Worm (Caenorhabditis elegans) whole organism, early embryonic: ENCODE measurements around the gene rfc-3.

Experiments
- B0310.2 ChIP-seq: sonication (generic microtip); optimal IDR thresholded peaks from 2 replicates; lab custom pipeline; 2016; ENCODE audit warnings: mild to moderate bottlenecking, missing genetic modification characterization, missing compliant biosample characterization
- F13C5.2 ChIP-seq: sonication (generic microtip); optimal IDR thresholded peaks from 2 replicates; lab custom pipeline; 2017; ENCODE audit warnings: mild to moderate bottlenecking, missing genetic modification characterization, inconsistent platforms, missing compliant biosample characterization
- aly-1 ChIP-seq: sonication (generic microtip); optimal IDR thresholded peaks from 2 replicates; lab custom pipeline; 2016; ENCODE audit warnings: missing genetic modification characterization, missing compliant biosample characterization
- ama-1 ChIP-seq: fragments of 150-350 bp; optimal IDR thresholded peaks from 2 replicates; lab custom pipeline; 2014
- ceh-13 ChIP-seq: fragments of 200-800 bp; sonication (Bioruptor generic); optimal IDR thresholded peaks from 2 replicates; lab custom pipeline; 2018; ENCODE audit warnings: mild to moderate bottlenecking, missing genetic modification characterization, missing compliant biosample characterization
- ceh-36 ChIP-seq: sonication (generic microtip); optimal IDR thresholded peaks from 2 replicates; lab custom pipeline; 2016; ENCODE audit warnings: missing genetic modification characterization, inconsistent platforms, missing compliant biosample characterization
- ets-7 ChIP-seq: sonication (generic microtip); optimal IDR thresholded peaks from 2 replicates; lab custom pipeline; 2016; ENCODE audit warnings: missing genotype, missing genetic modification characterization, missing compliant biosample characterization
- flt-1 ChIP-seq: fragments of 200-800 bp; sonication (Bioruptor generic); IDR thresholded peaks from 2 replicates; pipeline ENCODE4 v1.3.6; 2022; ENCODE audit warnings: missing genetic modification characterization, missing compliant biosample characterization
- hmbx-1 ChIP-seq: sonication (generic microtip); optimal IDR thresholded peaks from 2 replicates; lab custom pipeline; 2016; ENCODE audit warnings: mild to moderate bottlenecking, missing genetic modification characterization, missing compliant biosample characterization
- hmg-4 ChIP-seq: fragments of 200-800 bp; sonication (Bioruptor generic); optimal IDR thresholded peaks from 2 replicates; lab custom pipeline; 2018; ENCODE audit warnings: mild to moderate bottlenecking, missing genetic modification characterization, missing compliant biosample characterization
- hnd-1 ChIP-seq: sonication (generic microtip); optimal IDR thresholded peaks from 2 replicates; lab custom pipeline; 2016; ENCODE audit warnings: missing genetic modification characterization, missing compliant biosample characterization
- pes-1 ChIP-seq: fragments of 200-800 bp; sonication (Bioruptor generic); IDR thresholded peaks from 2 replicates; pipeline ENCODE4 v1.3.6; 2022; ENCODE audit warnings: missing genetic modification reagents, missing genetic modification characterization, missing compliant biosample characterization
- scrt-1 ChIP-seq: fragments of 200-800 bp; sonication (Bioruptor generic); IDR thresholded peaks from 2 replicates; pipeline ENCODE4 v1.3.6; 2022; ENCODE audit warnings: missing genetic modification characterization, missing compliant biosample characterization
- sea-1 ChIP-seq: fragments of 200-800 bp; sonication (Bioruptor generic); conservative IDR thresholded peaks from 2 replicates; pipeline ENCODE4 v1.3.6; 2022; ENCODE audit warnings: missing genetic modification characterization, missing compliant biosample characterization
- tbx-11 ChIP-seq: fragments of 200-800 bp; sonication (Bioruptor generic); IDR thresholded peaks from 2 replicates; pipeline ENCODE4 v1.3.6; 2022; ENCODE audit warnings: missing genetic modification characterization, missing compliant biosample characterization
- tbx-37 ChIP-seq: fragments of 200-800 bp; sonication (Bioruptor generic); conservative IDR thresholded peaks from 2 replicates; pipeline ENCODE4 v1.3.6; 2022; ENCODE audit warnings: missing genetic modification reagents, missing genetic modification characterization, missing compliant biosample characterization
- tra-4 ChIP-seq: sonication (generic microtip); optimal IDR thresholded peaks from 2 replicates; lab custom pipeline; 2017; ENCODE audit warnings: missing genetic modification characterization, missing compliant biosample characterization

Gene rfc-3

DNA sequence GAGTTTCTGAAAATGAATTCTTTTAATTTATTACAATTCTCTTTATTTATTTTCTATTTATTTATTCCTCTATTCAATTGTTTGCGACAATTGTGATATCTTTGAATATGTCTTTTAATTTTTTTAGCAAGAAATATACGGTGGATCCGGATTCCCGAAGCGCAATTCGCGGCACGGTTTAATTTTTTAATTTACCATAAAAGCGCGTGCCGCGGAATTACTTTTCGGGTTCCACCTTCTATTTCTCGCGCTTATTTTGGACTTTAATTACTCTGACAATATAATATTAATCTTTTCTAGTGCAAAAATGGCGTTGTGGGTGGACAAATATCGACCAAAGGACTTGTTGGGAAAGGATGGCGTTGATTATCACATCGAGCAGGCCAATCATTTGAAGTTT lies at the start of gene rfc-3:
rfc-3 (plus strand) TSS at position 301 of the 400 bp plus-strand sequence.
- peak; percentile 14 for TF ChIP-seq ama-1 (lab: Kevin White, UChicago)
- no peak for TF ChIP-seq sea-1 (GFP tag; lab: Robert Waterston, UW)

DNA sequence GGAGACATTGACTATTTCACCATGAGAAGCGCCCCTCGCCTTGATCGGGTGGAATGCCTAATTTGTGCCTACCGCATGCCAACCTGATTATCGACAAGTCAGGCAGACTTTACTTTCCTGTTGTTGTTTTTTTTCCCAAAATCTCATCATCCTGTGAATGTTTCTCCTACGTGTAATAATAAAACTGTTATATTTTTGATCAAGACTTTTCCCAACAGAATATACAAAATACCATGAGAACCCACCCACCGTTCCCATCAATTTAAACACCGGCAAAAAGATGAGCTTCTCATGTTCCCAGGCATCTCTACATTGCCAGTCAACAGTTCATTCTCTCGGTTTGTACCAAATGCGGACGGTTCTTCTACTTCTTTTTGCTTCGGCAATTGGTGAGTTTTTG lies 48.7 kb upstream of the rfc-3 start, which contains the start of gene scl-9:
scl-9 (plus strand) TSS at position 301 of the 400 bp plus-strand sequence.
- TF ChIP-seq ceh-13 (GFP tag; lab: Kevin White, UChicago), result no peak

ce11 chrIV:13048157-13048556 lies 47.4 kb upstream of the rfc-3 start, which contains the start of gene scl-10:
Gene scl-10 (plus strand): TSS chrIV:13048457.
- no peak for TF ChIP-seq ama-1 (lab: Kevin White, UChicago)
- TF ChIP-seq flt-1, result no peak
- no peak for TF ChIP-seq hmg-4 (GFP tag; lab: Kevin White, UChicago)
- no peak for TF ChIP-seq ceh-13 (GFP tag; lab: Kevin White, UChicago)
- TF ChIP-seq tbx-37 (GFP tag; lab: Robert Waterston, UW), result no peak
- no peak for TF ChIP-seq aly-1 (tag; lab: Kevin White, UChicago)

DNA sequence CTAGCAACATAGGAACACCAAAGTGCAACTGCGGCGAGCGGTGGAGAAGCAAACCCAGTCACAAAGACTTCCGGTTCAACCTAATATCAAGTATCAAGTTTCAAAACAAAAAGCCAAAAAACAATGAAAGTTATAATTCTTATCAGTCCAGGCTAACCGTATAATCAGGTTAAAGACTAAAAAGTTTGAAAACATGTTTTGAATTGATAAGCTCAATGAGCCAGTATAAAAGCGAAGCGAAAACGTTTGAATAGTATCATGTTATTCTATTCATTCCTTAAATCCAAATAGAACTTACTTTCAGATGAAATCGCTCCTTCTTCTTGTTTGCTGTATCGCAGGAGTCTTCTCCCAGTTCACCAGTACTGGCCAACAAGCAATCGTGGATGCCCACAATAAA lies 44.5 kb upstream of the rfc-3 start, which contains the start of gene scl-11:
scl-11 (plus strand) TSS at position 301 of the 400 bp plus-strand sequence.
- no peak for TF ChIP-seq sea-1 (GFP tag; lab: Robert Waterston, UW)
- no peak for TF ChIP-seq F13C5.2 (tag; lab: Kevin White, UChicago)
- TF ChIP-seq ama-1 (lab: Kevin White, UChicago), result no peak
- no peak for TF ChIP-seq aly-1 (tag; lab: Kevin White, UChicago)
- no peak for TF ChIP-seq tbx-37 (GFP tag; lab: Robert Waterston, UW)
- no peak for TF ChIP-seq B0310.2 (tag; lab: Kevin White, UChicago)
- TF ChIP-seq ceh-13 (GFP tag; lab: Kevin White, UChicago), result no peak
- TF ChIP-seq tra-4 (tag; lab: Kevin White, UChicago), result no peak
- no peak for TF ChIP-seq hnd-1 (tag; lab: Kevin White, UChicago)
- TF ChIP-seq ets-7, result no peak
- no peak for TF ChIP-seq scrt-1 (GFP tag; lab: Robert Waterston, UW)
- no peak for TF ChIP-seq tbx-11 (GFP tag; lab: Robert Waterston, UW)
- no peak for TF ChIP-seq pes-1
- no peak for TF ChIP-seq hmbx-1
- no peak for TF ChIP-seq ceh-36 (tag; lab: Kevin White, UChicago)
- no peak for TF ChIP-seq hmg-4 (GFP tag; lab: Kevin White, UChicago)

- no peak for TF ChIP-seq tbx-11 (GFP tag; lab: Robert Waterston, UW)
- TF ChIP-seq tbx-37 (GFP tag; lab: Robert Waterston, UW), result no peak
- TF ChIP-seq ceh-36 (tag; lab: Kevin White, UChicago), result no peak
- TF ChIP-seq tra-4 (tag; lab: Kevin White, UChicago), result no peak
- TF ChIP-seq F13C5.2 (tag; lab: Kevin White, UChicago), result no peak
- no peak for TF ChIP-seq flt-1
- no peak for TF ChIP-seq ama-1 (lab: Kevin White, UChicago)
- TF ChIP-seq B0310.2 (tag; lab: Kevin White, UChicago), result no peak
- TF ChIP-seq hnd-1 (tag; lab: Kevin White, UChicago), result no peak
- no peak for TF ChIP-seq pes-1
Measured at ce11 chrIV:13052568-13052967, 43.0 kb upstream of the rfc-3 start, which contains the start of gene F49E11.7. Gene F49E11.7 (plus strand): TSS chrIV:13052868.

DNA sequence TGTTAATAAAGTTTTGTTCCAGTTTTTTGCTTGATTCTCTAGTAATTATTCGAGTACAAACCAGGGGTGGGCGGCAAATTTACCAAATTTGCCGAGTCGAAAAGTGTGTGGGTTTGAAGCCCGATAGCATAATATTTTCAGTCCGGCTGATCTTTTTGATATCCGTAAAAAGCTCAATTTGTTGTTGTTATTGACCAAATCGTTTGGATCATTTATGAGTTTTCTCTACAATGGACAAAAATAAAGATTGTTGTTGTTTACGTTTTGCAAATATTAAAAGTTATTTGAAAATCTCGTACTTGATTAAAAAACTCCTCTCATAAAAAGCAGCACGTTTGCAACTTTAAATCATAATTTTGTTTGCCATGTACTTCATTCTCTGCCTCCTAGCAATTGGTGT lies 39.5 kb upstream of the rfc-3 start, which contains the start of gene scl-1:
scl-1 (plus strand) TSS at position 301 of the 400 bp plus-strand sequence.
- TF ChIP-seq ceh-13 (GFP tag; lab: Kevin White, UChicago) (no peak), pes-1 (no peak), hmg-4 (GFP tag; lab: Kevin White, UChicago) (no peak), scrt-1 (GFP tag; lab: Robert Waterston, UW) (no peak), B0310.2 (tag; lab: Kevin White, UChicago) (no peak), ama-1 (lab: Kevin White, UChicago) (no peak), hmbx-1 (no peak), ets-7 (no peak), tra-4 (tag; lab: Kevin White, UChicago) (no peak)

DNA sequence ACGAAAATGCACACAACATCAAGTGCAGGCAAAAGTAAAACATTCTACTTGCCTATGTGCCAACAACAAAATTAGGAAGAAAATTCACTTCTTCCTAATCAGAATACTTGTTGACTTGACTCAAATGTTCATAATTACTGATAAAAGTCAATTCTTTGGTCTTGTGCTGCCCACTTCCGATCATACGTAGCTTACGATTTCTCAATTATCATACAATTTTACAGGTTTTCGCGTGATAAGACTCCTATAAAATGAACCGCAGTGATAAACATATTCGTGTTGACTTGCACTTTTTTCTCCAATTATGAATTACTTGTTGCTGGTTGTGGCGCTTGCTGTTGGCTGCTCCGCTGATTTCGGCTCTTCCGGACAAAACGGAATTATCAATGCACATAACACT lies 38.1 kb upstream of the rfc-3 start, which contains the start of gene scl-2:
scl-2 (plus strand) TSS at position 293 of the 400 bp plus-strand sequence.
- TF ChIP-seq aly-1 (tag; lab: Kevin White, UChicago) (no peak), hnd-1 (tag; lab: Kevin White, UChicago) (no peak), tbx-11 (GFP tag; lab: Robert Waterston, UW) (no peak), sea-1 (GFP tag; lab: Robert Waterston, UW) (no peak), ama-1 (lab: Kevin White, UChicago) (no peak), hmg-4 (GFP tag; lab: Kevin White, UChicago) (no peak), ets-7 (no peak), pes-1 (no peak)

- TF ChIP-seq ceh-13 (GFP tag; lab: Kevin White, UChicago), result no peak
- no peak for TF ChIP-seq B0310.2 (tag; lab: Kevin White, UChicago)
- TF ChIP-seq ets-7, result no peak
- no peak for TF ChIP-seq aly-1 (tag; lab: Kevin White, UChicago)
- no peak for TF ChIP-seq tra-4 (tag; lab: Kevin White, UChicago)
- TF ChIP-seq ama-1 (lab: Kevin White, UChicago), result no peak
- no peak for TF ChIP-seq hmg-4 (GFP tag; lab: Kevin White, UChicago)
- no peak for TF ChIP-seq ceh-36 (tag; lab: Kevin White, UChicago)
- TF ChIP-seq pes-1, result no peak
- no peak for TF ChIP-seq hmbx-1
- no peak for TF ChIP-seq tbx-37 (GFP tag; lab: Robert Waterston, UW)
- no peak for TF ChIP-seq scrt-1 (GFP tag; lab: Robert Waterston, UW)
- TF ChIP-seq sea-1 (GFP tag; lab: Robert Waterston, UW), result no peak
- TF ChIP-seq hnd-1 (tag; lab: Kevin White, UChicago), result no peak
- TF ChIP-seq flt-1, result no peak
- no peak for TF ChIP-seq tbx-11 (GFP tag; lab: Robert Waterston, UW)
- no peak for TF ChIP-seq F13C5.2 (tag; lab: Kevin White, UChicago)
Measured at ce11 chrIV:13059284-13059683, 36.3 kb upstream of the rfc-3 start, which contains the start of gene scl-3. Gene scl-3 (plus strand): TSS chrIV:13059584.
